Fruit fly (Drosophila melanogaster): ENCODE results near the gene CG10621.

- peak; percentile 33 for TF ChIP-seq Dif (GFP tag; optimal IDR thresholded peaks at IDR 0.05; ENCODE audit: partially characterized antibody)
- TF ChIP-seq ey (GFP tag; optimal IDR thresholded peaks at IDR 0.05), result no peak
- peak; percentile 43 for TF ChIP-seq h (GFP tag; optimal IDR thresholded peaks at IDR 0.05)
- TF ChIP-seq psq (GFP tag; optimal IDR thresholded peaks at IDR 0.05), result peak; percentile 47
- no peak for TF ChIP-seq Myc (optimal IDR thresholded peaks at IDR 0.05)
- TF ChIP-seq lola (GFP tag; optimal IDR thresholded peaks at IDR 0.05), result no peak
- TF ChIP-seq usp (GFP tag; optimal IDR thresholded peaks at IDR 0.05), result no peak
- TF ChIP-seq OdsH (GFP tag; optimal IDR thresholded peaks at IDR 0.05), result peak; percentile 42
- TF ChIP-seq Jra (GFP tag; optimal IDR thresholded peaks at IDR 0.05), result no peak
These were observed 33.1 kb upstream of the CG10621 start, which contains the start of the genes Swip-1 and EMC5 for dm6 chr2L:18987078-18987895.
